Fruit fly (Drosophila melanogaster): ENCODE data around the gene CG7110.

Gene CG7110

dm6 chr2L:13378488-13378964 is 20.3 kb upstream of the CG7110 start, which contains the start of the genes CG9302 and beta'COP (continued):
- TF ChIP-seq CG13775 (GFP tag; optimal IDR thresholded peaks at IDR 0.05) (peak; percentile 83), pho (GFP tag; optimal IDR thresholded peaks at IDR 0.05) (peak; percentile 50), tin (GFP tag; optimal IDR thresholded peaks at IDR 0.05) (peak; percentile 60), Fer3 (tag; optimal IDR thresholded peaks at IDR 0.05) (peak; percentile 64), Dip3 (GFP tag; optimal IDR thresholded peaks at IDR 0.05) (peak; percentile 37), wdn (GFP tag; IDR thresholded peaks at IDR 0.05) (no peak; the same call in 1 of the 2 replicates), CG10147 (GFP tag; optimal IDR thresholded peaks at IDR 0.05) (peak; percentile 78), dati (GFP tag; IDR thresholded peaks at IDR 0.05) (no peak), Hand (GFP tag; optimal IDR thresholded peaks at IDR 0.05) (no peak), CG14050 (GFP tag; IDR thresholded peaks at IDR 0.05) (no peak), Trl (optimal IDR thresholded peaks at IDR 0.05) (no peak), Trl (GFP tag; optimal IDR thresholded peaks at IDR 0.05) (peak; percentile 22), peb (GFP tag; IDR thresholded peaks at IDR 0.05) (0 out of 2 replicates have a peak, but pooled peaks have one; percentile 25), Hr78 (GFP tag; optimal IDR thresholded peaks at IDR 0.05) (no peak), fd3F (GFP tag; optimal IDR thresholded peaks at IDR 0.05) (peak; percentile 56), exex (tag; optimal IDR thresholded peaks at IDR 0.05) (peak; percentile 51), Xbp1 (GFP tag; optimal IDR thresholded peaks at IDR 0.05) (peak; percentile 83), Hey (tag; optimal IDR thresholded peaks at IDR 0.05) (no peak), CG8281 (tag; optimal IDR thresholded peaks at IDR 0.05) (no peak), CG33213 (GFP tag; optimal IDR thresholded peaks at IDR 0.05) (peak; percentile 14), CrebB (tag; optimal IDR thresholded peaks at IDR 0.05) (no peak), CHES-1-like (GFP tag; optimal IDR thresholded peaks at IDR 0.05) (peak; percentile 59), fru (optimal IDR thresholded peaks at IDR 0.05) (no peak), Optix (GFP tag; IDR thresholded peaks at IDR 0.05) (no peak), ERR (GFP tag; optimal IDR thresholded peaks at IDR 0.05) (no peak), CG31365 (tag; optimal IDR thresholded peaks at IDR 0.05) (no peak), Chrac-16 (GFP tag; optimal IDR thresholded peaks at IDR 0.05) (peak; percentile 66), crol (GFP tag; IDR thresholded peaks at IDR 0.05) (no peak), tna (GFP tag; IDR thresholded peaks at IDR 0.05; ENCODE audit: partially characterized antibody) (no peak; the same call in 1 of the 2 replicates), CG11560 (tag; IDR thresholded peaks at IDR 0.05) (0 out of 3 replicates have a peak, but pooled peaks have one; percentile 16), CG9797 (GFP tag; optimal IDR thresholded peaks at IDR 0.05) (peak; percentile 32), tio (GFP tag; optimal IDR thresholded peaks at IDR 0.05) (no peak), rib (GFP tag; IDR thresholded peaks at IDR 0.05) (0 out of 2 replicates have a peak, but pooled peaks have one; percentile 23), HLH4C (GFP tag; IDR thresholded peaks at IDR 0.05; ENCODE audit: partially characterized antibody) (peak; percentile 72), lmd (GFP tag; IDR thresholded peaks at IDR 0.05) (peak; percentile 69), dysf (GFP tag; IDR thresholded peaks at IDR 0.05) (peak; percentile 68; the same call in 2 of the 3 replicates), Ets97D (GFP tag; optimal IDR thresholded peaks at IDR 0.05) (peak; percentile 45), bab2 (GFP tag; optimal IDR thresholded peaks at IDR 0.05) (peak; percentile 48), CG14014 (GFP tag; IDR thresholded peaks at IDR 0.05) (no peak; the same call in 1 of the 2 replicates), CG10209 (GFP tag; optimal IDR thresholded peaks at IDR 0.05) (peak; percentile 69), aop (GFP tag; IDR thresholded peaks at IDR 0.05) (no peak), shn (GFP tag; optimal IDR thresholded peaks at IDR 0.05) (peak; percentile 9), bowl (GFP tag; IDR thresholded peaks at IDR 0.05) (no peak), gfzf (GFP tag; optimal IDR thresholded peaks at IDR 0.05) (no peak), CG12744 (GFP tag; optimal IDR thresholded peaks at IDR 0.05) (peak; percentile 21), CG18262 (tag; optimal IDR thresholded peaks at IDR 0.05) (peak; percentile 74), kni (GFP tag; optimal IDR thresholded peaks at IDR 0.05) (no peak), CG3995 (GFP tag; optimal IDR thresholded peaks at IDR 0.05) (peak; percentile 21), disco-r (GFP tag; optimal IDR thresholded peaks at IDR 0.05) (no peak), Dad (GFP tag; optimal IDR thresholded peaks at IDR 0.05) (peak; percentile 14), ind (GFP tag; optimal IDR thresholded peaks at IDR 0.05) (peak; percentile 73), Ptx1 (GFP tag; IDR thresholded peaks at IDR 0.05) (peak; percentile 70)
